Worm (Caenorhabditis elegans) whole organism, L4/young adult: ENCODE results near the gene clec-151.

Experiments used
- W03F9.2 ChIP-seq: fragments of 150-350 bp; optimal IDR thresholded peaks from 2 replicates; lab custom pipeline; 2014; ENCODE audit warnings: missing biosample characterization, missing genetic modification characterization
- dao-5 ChIP-seq: sonication (generic microtip); optimal IDR thresholded peaks from 2 replicates; lab custom pipeline; 2016; ENCODE audit warnings: missing genotype, missing genetic modification characterization, moderate library complexity, missing compliant biosample characterization
- him-1 ChIP-seq: sonication (generic microtip); optimal IDR thresholded peaks from 2 replicates; lab custom pipeline; 2016; ENCODE audit warnings: missing genotype, missing genetic modification reagents, missing genetic modification characterization, missing compliant biosample characterization

clec-151 gene

DNA sequence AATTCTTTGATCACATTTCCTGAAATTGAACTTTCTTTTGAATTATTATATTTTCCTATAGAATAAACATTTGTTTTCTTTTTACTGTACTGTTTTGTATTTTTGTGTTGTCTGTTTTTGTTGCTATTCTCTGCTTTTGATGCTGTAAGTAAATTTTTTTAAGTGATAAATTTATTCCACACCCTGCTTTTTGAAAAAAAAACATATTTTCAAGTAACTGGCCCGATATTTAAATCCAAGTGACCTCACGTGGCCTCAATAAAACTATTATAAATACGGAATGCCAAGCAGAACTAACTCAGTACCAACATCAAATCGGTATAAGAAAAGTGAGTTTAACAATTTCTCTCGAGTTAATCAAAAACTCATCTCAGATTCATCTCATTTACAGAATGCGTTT, at the start of gene clec-151:
Gene clec-151, plus strand, starts transcription at position 301 of the 400 bp plus-strand sequence.
- TF ChIP-seq W03F9.2, result no peak
- TF ChIP-seq him-1 (tag; lab: Kevin White, UChicago), result no peak
- no peak for TF ChIP-seq dao-5 (tag; lab: Kevin White, UChicago)

DNA sequence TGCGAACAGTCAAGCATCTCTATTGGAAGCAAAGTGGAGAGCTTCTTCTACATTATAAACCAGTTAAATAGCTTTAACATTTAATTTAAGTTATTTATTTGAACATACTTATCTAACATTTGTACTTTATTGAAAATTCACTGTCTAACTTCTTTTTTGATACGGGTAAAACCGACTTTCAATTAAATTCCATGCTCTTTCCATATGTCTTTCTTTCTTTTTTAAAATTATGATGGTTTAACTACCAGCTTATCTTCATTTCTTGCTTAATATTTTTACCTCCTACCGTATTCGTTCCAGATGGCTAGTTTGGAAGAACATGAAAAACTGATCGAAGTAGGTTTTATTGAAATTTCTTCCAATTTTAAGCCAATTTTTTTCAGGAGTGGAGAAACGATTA, 46.8 kb upstream of the clec-151 start, which contains the start of gene F35G12.12:
Gene F35G12.12, plus strand, starts transcription at position 301 of the 400 bp plus-strand sequence.
- TF ChIP-seq dao-5 (tag; lab: Kevin White, UChicago) (no peak), him-1 (tag; lab: Kevin White, UChicago) (no peak), W03F9.2 (no peak)

DNA sequence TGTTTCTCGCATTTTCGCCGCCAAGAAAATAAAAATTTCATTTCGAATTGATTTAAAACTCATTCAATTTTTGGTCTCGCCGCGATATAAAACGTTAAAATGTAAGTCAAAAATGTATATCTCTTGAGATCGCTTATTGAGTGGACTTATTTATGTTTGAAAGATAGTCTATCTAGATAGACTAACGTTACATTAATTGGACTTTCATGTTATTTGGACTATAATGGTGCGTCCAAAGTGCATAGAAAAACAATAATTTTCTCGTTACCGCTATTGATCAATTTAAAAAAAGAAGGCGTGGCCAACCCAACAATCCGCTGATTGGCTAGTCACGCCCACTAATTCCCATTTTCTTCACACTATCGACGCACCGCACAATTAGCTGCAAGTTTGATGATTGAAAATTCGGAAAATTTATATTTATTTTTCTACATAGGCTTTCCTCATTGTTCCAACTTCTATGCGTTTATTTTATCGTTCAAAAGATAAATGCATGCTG, 44.1 kb upstream of the clec-151 start, which contains the start of gene F35G12.5:
Gene F35G12.5, plus strand, starts transcription at position 51 of the 499 bp plus-strand sequence.
- TF ChIP-seq him-1 (tag; lab: Kevin White, UChicago), result no peak
- no peak for TF ChIP-seq W03F9.2
- TF ChIP-seq dao-5 (tag; lab: Kevin White, UChicago), result no peak

DNA sequence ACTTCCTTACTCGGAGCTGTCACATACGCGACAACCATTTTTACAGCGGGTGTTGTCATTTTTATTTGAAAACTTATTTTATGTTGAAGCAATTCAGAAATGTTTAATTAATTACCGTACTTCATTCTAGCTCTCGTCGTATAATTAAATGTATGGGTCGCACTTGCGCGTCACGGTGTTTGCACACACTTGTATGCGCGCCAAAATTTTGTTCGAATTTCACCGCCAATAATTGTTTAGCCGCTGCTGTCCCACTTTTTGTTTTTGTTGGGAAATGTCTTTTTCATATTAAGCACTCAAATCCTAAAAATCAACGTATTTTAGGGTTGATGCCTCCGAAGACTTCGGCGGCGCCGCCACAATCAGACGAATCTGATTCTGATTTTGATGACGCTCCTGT, 41.1 kb upstream of the clec-151 start, which contains the start of the genes F35G12.7 and smc-4:
Gene F35G12.7, minus strand, starts transcription at position 154 of the 400 bp plus-strand sequence.
Gene smc-4, plus strand, starts transcription at position 325 of the 400 bp plus-strand sequence.
- TF ChIP-seq him-1 (tag; lab: Kevin White, UChicago) (no peak), W03F9.2 (no peak), dao-5 (tag; lab: Kevin White, UChicago) (no peak)

DNA sequence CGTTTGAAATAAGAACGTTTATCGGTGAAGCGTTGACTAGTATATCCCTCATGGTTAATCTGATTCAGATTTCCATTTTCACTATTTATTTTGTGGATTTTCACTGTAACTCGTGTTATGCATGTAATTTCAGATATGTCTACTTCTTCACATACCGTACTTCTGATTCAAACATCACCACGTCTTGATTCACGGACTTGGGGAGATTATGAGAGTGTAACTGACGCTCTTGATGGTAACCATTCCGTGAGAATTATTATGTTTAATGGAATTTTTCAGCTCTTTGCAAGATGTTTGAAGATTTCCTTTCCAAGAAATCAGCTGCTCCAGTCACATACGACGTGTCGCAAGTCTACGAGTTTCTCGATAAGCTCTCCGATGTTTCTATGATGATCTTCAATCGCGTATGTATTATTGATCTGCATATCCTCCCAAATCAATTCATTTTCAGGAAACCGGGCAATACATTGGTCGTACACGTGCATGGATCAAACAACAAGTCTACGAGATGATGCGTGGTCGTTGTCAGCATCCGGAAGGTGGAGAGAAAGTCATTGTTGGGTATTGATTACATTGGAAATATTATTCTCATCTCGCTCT, 35.1 kb upstream of the clec-151 start, which contains the start of gene erh-2:
Gene erh-2, plus strand, starts transcription at position 134 of the 600 bp plus-strand sequence.
- TF ChIP-seq dao-5 (tag; lab: Kevin White, UChicago) (no peak), him-1 (tag; lab: Kevin White, UChicago) (no peak), W03F9.2 (no peak)

DNA sequence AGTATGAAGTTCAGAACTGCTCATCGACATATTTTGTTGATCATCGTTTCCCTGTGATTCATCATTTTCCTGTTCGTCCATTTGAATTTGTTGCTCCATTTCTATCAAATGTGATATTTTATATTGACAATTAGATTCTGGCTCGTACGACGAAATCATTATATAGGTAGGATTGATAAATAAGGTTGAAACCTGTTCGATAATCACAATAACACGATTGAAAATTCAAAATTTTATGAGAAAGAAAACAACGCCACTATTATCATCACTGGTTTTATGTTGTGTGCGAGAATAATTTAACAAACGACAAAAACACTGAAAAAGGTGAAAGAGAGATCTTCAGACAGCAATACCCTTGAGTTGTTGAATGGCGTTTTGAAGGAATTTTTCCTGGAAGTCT, 33.9 kb upstream of the clec-151 start, which contains the start of gene apc-11:
Gene apc-11, minus strand, starts transcription at position 101 of the 400 bp plus-strand sequence.
- TF ChIP-seq W03F9.2, result no peak
- TF ChIP-seq dao-5 (tag; lab: Kevin White, UChicago), result no peak
- TF ChIP-seq him-1 (tag; lab: Kevin White, UChicago), result no peak

DNA sequence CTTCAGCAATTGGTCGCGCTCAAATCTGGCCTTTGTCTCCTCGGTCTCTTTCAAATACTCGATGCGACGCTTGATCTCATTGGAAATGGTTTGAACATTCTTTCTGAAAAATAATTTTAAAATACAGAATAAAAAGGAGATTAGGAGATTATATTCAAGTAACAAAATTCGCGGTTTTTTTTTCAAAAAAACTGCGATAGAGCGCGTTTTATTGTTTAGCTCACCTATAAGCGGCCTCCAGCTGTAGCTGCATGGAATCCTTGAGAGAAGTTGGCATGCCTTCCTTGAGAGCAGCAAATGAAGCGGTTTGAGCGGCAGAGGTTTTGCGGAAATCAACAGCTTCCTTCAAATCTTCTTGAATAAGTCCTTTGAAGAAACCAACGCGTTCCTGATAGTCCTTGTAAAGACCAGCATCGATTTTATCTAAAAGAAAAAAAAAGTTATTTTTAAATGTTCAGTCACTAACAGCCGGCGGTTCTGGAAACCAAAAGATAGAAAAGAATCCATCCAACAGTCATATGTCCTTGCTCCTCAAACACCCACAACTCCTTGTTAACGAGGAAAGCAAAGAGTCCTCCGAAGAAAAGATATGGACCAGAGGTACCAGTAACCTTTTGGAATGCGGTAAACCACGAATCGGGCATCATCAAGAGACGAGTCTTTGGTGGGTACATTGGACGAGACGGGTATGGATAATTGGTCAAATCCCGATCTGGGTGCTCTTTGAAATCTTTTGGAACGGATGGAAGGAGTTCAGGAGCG, 33.3 kb upstream of the clec-151 start:
- TF ChIP-seq W03F9.2, result no peak
- no peak for TF ChIP-seq dao-5 (tag; lab: Kevin White, UChicago)
- TF ChIP-seq him-1 (tag; lab: Kevin White, UChicago), result no peak

DNA sequence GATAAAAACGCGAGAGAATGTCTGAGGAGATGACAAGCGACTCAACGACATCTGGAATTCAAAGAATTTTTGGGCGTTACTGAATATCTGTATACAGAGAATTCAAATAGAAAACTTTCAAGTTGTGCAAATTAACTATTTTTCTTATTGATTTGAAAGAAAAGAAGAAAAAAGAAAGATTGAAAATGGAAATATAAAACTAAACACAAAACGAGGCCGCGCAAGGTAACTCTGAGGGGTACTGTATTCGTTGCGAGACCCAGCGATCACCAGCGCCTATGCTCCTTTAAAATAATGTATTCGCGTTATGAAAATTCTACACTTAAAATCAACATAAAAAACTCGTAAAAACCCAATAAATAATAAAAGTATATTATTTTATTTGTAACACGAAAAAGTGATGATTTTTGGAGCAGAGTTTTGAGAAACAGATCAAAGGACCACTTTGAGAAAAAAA, 32.5 kb upstream of the clec-151 start, which contains the start of gene asb-1:
Gene asb-1, minus strand, starts transcription at position 51 of the 457 bp plus-strand sequence.
- TF ChIP-seq dao-5 (tag; lab: Kevin White, UChicago) (no peak), him-1 (tag; lab: Kevin White, UChicago) (no peak), W03F9.2 (no peak)

DNA sequence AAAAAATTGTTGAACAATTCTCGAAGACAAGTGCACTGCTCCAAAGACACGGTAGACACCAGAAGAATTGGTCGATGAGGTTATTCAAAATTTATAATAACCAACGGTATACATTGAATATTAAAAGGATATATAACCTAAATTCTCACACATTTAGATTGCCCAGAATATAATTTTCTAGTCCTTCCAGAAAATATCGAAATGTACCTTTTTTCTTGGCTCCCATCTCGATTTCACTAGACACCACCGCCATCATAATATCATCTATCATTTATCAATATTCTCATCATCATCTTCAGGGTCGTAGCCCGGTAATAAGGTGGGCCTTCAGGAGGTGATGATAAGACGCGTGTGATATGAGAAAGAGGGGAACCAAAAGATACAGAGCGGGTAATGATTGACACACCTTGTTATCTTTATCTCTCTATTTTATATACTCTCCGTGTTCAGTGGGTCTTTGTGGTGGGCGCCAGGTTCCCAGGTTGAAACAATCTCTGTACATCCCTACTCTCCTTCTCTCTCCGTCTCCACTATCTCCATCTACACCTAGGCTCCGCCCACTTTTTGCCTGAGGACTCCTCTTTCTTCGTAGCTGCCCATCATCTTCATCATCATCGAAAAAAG, 28.0 kb upstream of the clec-151 start, which contains the start of gene mab-21:
Gene mab-21, plus strand, starts transcription at position 615 of the 624 bp plus-strand sequence.
- no peak for TF ChIP-seq W03F9.2
- TF ChIP-seq him-1 (tag; lab: Kevin White, UChicago), result no peak
- TF ChIP-seq dao-5 (tag; lab: Kevin White, UChicago), result no peak

DNA sequence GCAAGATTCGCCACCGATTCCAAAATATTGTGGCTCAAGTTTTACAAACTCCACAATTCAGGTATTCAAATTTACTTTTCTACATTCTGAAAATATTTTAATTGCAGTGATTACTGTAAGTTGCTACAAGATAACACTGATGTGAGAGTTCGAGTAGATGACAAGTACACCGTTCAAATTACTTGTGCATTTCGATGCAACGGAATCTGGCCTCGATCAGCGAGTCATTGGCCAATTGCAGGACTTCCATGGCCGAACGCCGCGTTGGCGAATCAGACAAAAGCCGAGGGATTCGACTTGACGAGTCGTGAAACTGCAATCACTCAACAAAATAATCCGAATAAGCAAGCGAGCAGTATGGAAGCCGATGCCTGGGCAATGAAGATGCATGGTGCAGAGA, 27.0 kb upstream of the clec-151 start:
- TF ChIP-seq him-1 (tag; lab: Kevin White, UChicago) (no peak), dao-5 (tag; lab: Kevin White, UChicago) (no peak)

DNA sequence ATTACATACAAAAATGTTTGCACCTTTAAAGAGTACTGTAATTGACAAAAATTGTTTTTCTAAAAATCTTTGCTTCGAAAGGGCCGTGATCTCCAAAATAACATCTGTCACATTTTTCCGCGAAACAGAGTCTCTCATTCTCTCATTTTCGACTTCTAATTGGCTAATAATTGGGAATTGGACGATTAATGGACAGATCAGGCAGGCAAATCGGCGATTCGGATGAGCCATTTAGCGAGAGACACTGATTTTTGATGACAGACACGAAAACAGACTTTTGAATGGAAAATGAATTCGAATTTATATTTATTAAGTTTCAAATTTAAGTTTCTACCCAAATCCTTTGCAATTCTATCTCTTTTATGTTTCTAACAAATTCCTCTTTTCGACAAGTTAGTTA, 24.4 kb upstream of the clec-151 start:
- TF ChIP-seq him-1 (tag; lab: Kevin White, UChicago) (no peak), dao-5 (tag; lab: Kevin White, UChicago) (no peak), W03F9.2 (no peak)

DNA sequence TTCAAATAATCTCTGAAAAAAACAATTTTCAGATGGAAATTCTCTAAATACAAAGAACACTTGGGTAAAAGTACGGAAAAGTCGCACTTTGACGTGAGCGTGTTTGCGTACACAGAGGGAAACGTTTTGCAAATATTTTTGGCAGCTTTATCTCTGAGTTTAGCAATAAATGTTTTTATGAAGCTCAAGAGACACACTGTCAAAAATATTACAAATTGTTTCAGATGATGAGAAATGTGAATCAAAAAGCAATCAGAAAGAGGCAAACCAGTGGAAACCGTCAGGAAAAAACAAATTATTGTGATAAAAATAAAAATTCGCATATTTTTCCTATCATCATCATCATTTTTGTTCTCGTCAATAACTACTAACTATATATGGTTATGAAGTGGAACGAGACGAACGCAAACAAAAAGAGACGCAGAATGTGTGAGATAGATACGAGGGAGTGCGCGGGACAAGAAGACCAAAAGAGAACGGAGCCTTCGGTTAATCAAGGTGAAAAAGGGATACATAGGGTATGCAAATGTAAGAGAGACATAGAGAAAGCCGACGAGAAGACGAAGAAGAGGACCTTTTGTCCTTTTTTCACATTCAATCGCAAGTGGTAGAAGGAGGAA, 15.8 kb upstream of the clec-151 start, which contains the start of gene sel-2:
Gene sel-2, minus strand, starts transcription at position 51 of the 620 bp plus-strand sequence.
- TF ChIP-seq him-1 (tag; lab: Kevin White, UChicago), result no peak
- no peak for TF ChIP-seq dao-5 (tag; lab: Kevin White, UChicago)
- no peak for TF ChIP-seq W03F9.2
